Worm (Caenorhabditis elegans) whole organism, L2 larva: Measurements from ENCODE around the gene nhr-150.

Experiments used
- C34F6.9 ChIP-seq: fragments of 150-350 bp; optimal IDR thresholded peaks from 2 replicates; lab custom pipeline; 2014; ENCODE audit warnings: missing biosample characterization, missing genetic modification characterization
- F13H6.1 ChIP-seq: sonication (generic microtip); optimal IDR thresholded peaks from 2 replicates; lab custom pipeline; 2016; ENCODE audit warnings: missing genetic modification characterization, missing compliant biosample characterization
- R02D3.7 ChIP-seq: fragments of 150-350 bp; optimal IDR thresholded peaks from 2 replicates; lab custom pipeline; 2014; ENCODE audit warnings: missing biosample characterization, missing genetic modification characterization
- Y55F3AM.14 ChIP-seq: fragments of 200-800 bp; sonication (Bioruptor generic); optimal IDR thresholded peaks from 2 replicates; lab custom pipeline; 2018; ENCODE audit warnings: mild to moderate bottlenecking, missing genetic modification characterization, missing compliant biosample characterization
- ZK546.5 ChIP-seq: sonication (generic microtip); optimal IDR thresholded peaks from 2 replicates; lab custom pipeline; 2017; ENCODE audit warnings: missing biosample characterization, missing genetic modification characterization
- aly-2 ChIP-seq: fragments of 150-350 bp; optimal IDR thresholded peaks from 2 replicates; lab custom pipeline; 2014; ENCODE audit warnings: missing biosample characterization, missing genetic modification characterization
- ama-1 ChIP-seq: fragments of 150-350 bp; optimal IDR thresholded peaks from 2 replicates; lab custom pipeline; 2018; ENCODE audit warnings: inconsistent platforms
- ceh-16 ChIP-seq: fragments of 150-350 bp; optimal IDR thresholded peaks from 2 replicates; lab custom pipeline; 2014; ENCODE audit warnings: missing biosample characterization, missing genetic modification characterization
- ceh-82 ChIP-seq: fragments of 150-350 bp; optimal IDR thresholded peaks from 2 replicates; lab custom pipeline; 2014; ENCODE audit warnings: missing biosample characterization, missing genetic modification characterization
- crh-2 ChIP-seq: sonication (generic microtip); optimal IDR thresholded peaks from 2 replicates; lab custom pipeline; 2017; ENCODE audit warnings: missing biosample characterization, missing genetic modification characterization
- dmd-4 ChIP-seq: sonication (generic microtip); optimal IDR thresholded peaks from 2 replicates; lab custom pipeline; 2017; ENCODE audit warnings: missing biosample characterization, missing genetic modification characterization
- elt-1 ChIP-seq: fragments of 150-350 bp; optimal IDR thresholded peaks from 2 replicates; lab custom pipeline; 2014; ENCODE audit warnings: missing biosample characterization, missing genetic modification characterization
- elt-3 ChIP-seq: sonication (generic microtip); optimal IDR thresholded peaks from 2 replicates; lab custom pipeline; 2017; ENCODE audit warnings: missing biosample characterization, missing genetic modification characterization
- fos-1 ChIP-seq: fragments of 150-350 bp; optimal IDR thresholded peaks from 2 replicates; lab custom pipeline; 2014; ENCODE audit warnings: missing biosample characterization, missing genetic modification characterization
- lin-11 ChIP-seq: fragments of 150-350 bp; sonication (generic microtip); optimal IDR thresholded peaks from 2 replicates; lab custom pipeline; 2014; ENCODE audit warnings: missing biosample characterization, missing genetic modification characterization, inconsistent platforms, mixed read lengths
- lsy-2 ChIP-seq, 2 experiments: fragments of 150-350 bp in 1 of 2; sonication (generic microtip) in 1 of 2; optimal IDR thresholded peaks; 2 replicates each; lab custom pipeline; 2014 to 2017; ENCODE audit warnings: missing biosample characterization in 2 of 2, missing genetic modification characterization in 2 of 2
- mab-5 ChIP-seq: fragments of 150-350 bp; optimal IDR thresholded peaks from 2 replicates; lab custom pipeline; 2014; ENCODE audit warnings: missing biosample characterization, missing genetic modification characterization
- mbf-1 ChIP-seq: sonication (generic microtip); optimal IDR thresholded peaks from 2 replicates; lab custom pipeline; 2017; ENCODE audit warnings: missing biosample characterization, missing genetic modification characterization
- mdl-1 ChIP-seq, 2 experiments: fragments of 150-350 bp in 1 of 2; sonication (generic microtip) in 1 of 2; optimal IDR thresholded peaks; 2 replicates each; lab custom pipeline; 2017; ENCODE audit warnings: missing biosample characterization in 2 of 2, missing genetic modification characterization in 2 of 2
- nhr-10 ChIP-seq: sonication (generic microtip); optimal IDR thresholded peaks from 2 replicates; lab custom pipeline; 2017; ENCODE audit warnings: missing biosample characterization, missing genetic modification characterization
- nhr-12 ChIP-seq: fragments of 150-350 bp; optimal IDR thresholded peaks from 2 replicates; lab custom pipeline; 2014; ENCODE audit warnings: missing biosample characterization, missing genetic modification characterization
- nhr-129 ChIP-seq: fragments of 150-350 bp; optimal IDR thresholded peaks from 2 replicates; lab custom pipeline; 2014; ENCODE audit warnings: missing biosample characterization, missing genetic modification characterization
- nhr-237 ChIP-seq: fragments of 150-350 bp; optimal IDR thresholded peaks from 2 replicates; lab custom pipeline; 2014; ENCODE audit warnings: missing biosample characterization, missing genetic modification characterization
- nhr-25 ChIP-seq: fragments of 150-350 bp; sonication (generic microtip); optimal IDR thresholded peaks from 3 replicates; lab custom pipeline; 2014; ENCODE audit warnings: missing biosample characterization, missing genetic modification characterization
- nhr-6 ChIP-seq: fragments of 150-350 bp; optimal IDR thresholded peaks from 2 replicates; lab custom pipeline; 2014; ENCODE audit warnings: missing biosample characterization, missing genetic modification characterization
- nhr-77 ChIP-seq: fragments of 150-350 bp; optimal IDR thresholded peaks from 2 replicates; lab custom pipeline; 2014; ENCODE audit warnings: missing biosample characterization, missing genetic modification characterization
- peb-1 ChIP-seq: fragments of 150-350 bp; optimal IDR thresholded peaks from 2 replicates; lab custom pipeline; 2014; ENCODE audit warnings: missing biosample characterization, missing genetic modification characterization
- sem-4 ChIP-seq: fragments of 150-350 bp; optimal IDR thresholded peaks from 2 replicates; lab custom pipeline; 2014; ENCODE audit warnings: missing biosample characterization, missing genetic modification reagents, missing genetic modification characterization
- skn-1 ChIP-seq: sonication (generic microtip); optimal IDR thresholded peaks from 2 replicates; lab custom pipeline; 2017; ENCODE audit warnings: missing biosample characterization, missing genetic modification characterization
- sma-3 ChIP-seq: sonication (generic microtip); optimal IDR thresholded peaks from 2 replicates; lab custom pipeline; 2016; ENCODE audit warnings: missing genetic modification reagents, missing genetic modification characterization, missing compliant biosample characterization
- sma-9 ChIP-seq, 2 experiments: fragments of 150-350 bp in 1 of 2; sonication (generic microtip) in 1 of 2; optimal IDR thresholded peaks; 2 replicates each; lab custom pipeline; 2014 to 2016; ENCODE audit warnings: missing genetic modification characterization in 2 of 2, mild to moderate bottlenecking in 1 of 2, missing biosample characterization in 1 of 2, missing compliant biosample characterization in 1 of 2, missing genetic modification reagents in 1 of 2, moderate library complexity in 1 of 2
- snpc-4 ChIP-seq: fragments of 150-350 bp; optimal IDR thresholded peaks from 2 replicates; lab custom pipeline; 2014; ENCODE audit warnings: missing biosample characterization, missing genetic modification characterization
- unc-39 ChIP-seq: fragments of 150-350 bp; optimal IDR thresholded peaks from 2 replicates; lab custom pipeline; 2014; ENCODE audit warnings: missing biosample characterization, missing genetic modification characterization
- unc-55 ChIP-seq: fragments of 150-350 bp; sonication (generic microtip); optimal IDR thresholded peaks from 3 replicates; lab custom pipeline; 2014; ENCODE audit warnings: missing biosample characterization, missing genetic modification reagents, missing genetic modification characterization
- unc-62 ChIP-seq: fragments of 150-350 bp; optimal IDR thresholded peaks from 2 replicates; lab custom pipeline; 2014; ENCODE audit warnings: missing biosample characterization, missing genetic modification reagents, missing genetic modification characterization
- zag-1 ChIP-seq: fragments of 150-350 bp; optimal IDR thresholded peaks from 2 replicates; lab custom pipeline; 2014; ENCODE audit warnings: missing biosample characterization, missing genetic modification characterization
- ztf-1 ChIP-seq: fragments of 200-800 bp; sonication (Bioruptor generic); conservative IDR thresholded peaks from 2 replicates; pipeline ENCODE4 v1.3.6; 2022; ENCODE audit warnings: missing genetic modification characterization, missing compliant biosample characterization
- ztf-11 ChIP-seq: sonication (generic microtip); optimal IDR thresholded peaks from 2 replicates; lab custom pipeline; 2017; ENCODE audit warnings: missing biosample characterization, missing genetic modification characterization
- ztf-4 ChIP-seq: fragments of 150-350 bp; optimal IDR thresholded peaks from 2 replicates; lab custom pipeline; 2014; ENCODE audit warnings: missing biosample characterization, missing genetic modification characterization

The nhr-150 gene

ce11 chrV:15479107-15479506 is 2.2 kb downstream of the nhr-150 start:
- no peak for TF ChIP-seq sem-4 (tag; lab: Kevin White, UChicago)
- no peak for TF ChIP-seq C34F6.9 (tag; lab: Kevin White, UChicago)
- TF ChIP-seq mab-5 (tag; lab: Kevin White, UChicago), result no peak
- no peak for TF ChIP-seq nhr-77 (tag; lab: Kevin White, UChicago)
- TF ChIP-seq fos-1, result peak; percentile 56
- TF ChIP-seq sma-9 (GFP tag; optimal IDR thresholded peaks at IDR 0.05; lab: Kevin White, UChicago), result peak; percentile 15
- no peak for TF ChIP-seq sma-9 (tag; optimal IDR thresholded peaks at IDR 0.05; lab: Kevin White, UChicago)

DNA sequence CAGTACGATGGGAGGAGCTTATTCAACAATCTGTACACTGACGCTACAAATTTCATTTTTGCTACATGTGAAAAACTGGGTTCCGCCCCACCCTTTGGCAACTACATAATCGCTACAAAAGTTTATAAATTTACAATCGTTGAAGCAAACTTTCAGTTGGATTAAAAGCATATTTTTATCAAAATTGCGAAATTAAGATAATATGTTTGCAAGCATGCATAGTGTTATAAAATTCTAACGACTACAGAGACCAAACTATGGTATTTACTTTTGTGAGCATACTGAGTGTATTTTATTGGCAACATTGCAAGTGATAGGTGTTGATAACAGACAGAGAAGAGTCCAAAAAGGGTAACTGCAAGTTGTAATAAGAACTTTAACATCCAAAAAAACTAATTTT is 2.7 kb downstream of the nhr-150 start, which contains the start of gene C06B8.2:
Gene C06B8.2 (minus strand): TSS at position 153 of the 400 bp plus-strand sequence.
- TF ChIP-seq crh-2 (tag; lab: Kevin White, UChicago) (no peak), nhr-237 (no peak), aly-2 (tag; lab: Kevin White, UChicago) (no peak), R02D3.7 (tag; lab: Kevin White, UChicago) (no peak), nhr-6 (tag; lab: Kevin White, UChicago) (no peak), skn-1 (tag; lab: Kevin White, UChicago) (no peak)

DNA sequence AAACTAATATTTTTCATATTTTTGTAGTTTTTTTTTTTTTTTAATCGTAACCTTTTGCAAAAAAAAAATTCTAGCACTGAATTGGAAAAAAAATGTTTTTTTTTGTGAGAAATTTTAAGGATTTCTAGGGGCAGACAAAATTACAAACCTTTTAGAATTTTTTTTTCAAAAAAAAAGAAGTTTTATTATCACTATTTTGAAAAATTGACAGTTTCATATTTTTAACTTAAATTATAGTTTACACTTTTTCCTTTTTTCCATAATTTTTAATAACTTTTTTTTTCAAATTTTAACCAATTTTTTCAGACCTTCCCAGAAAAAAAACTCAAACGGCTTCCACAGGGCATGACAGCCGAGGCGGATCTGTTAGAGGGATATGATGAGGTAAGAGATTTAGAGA is 10.2 kb downstream of the nhr-150 start, which contains the start of gene dpf-1:
Gene dpf-1 (plus strand): TSS at position 301 of the 400 bp plus-strand sequence.
- no peak for TF ChIP-seq ztf-11 (tag; lab: Kevin White, UChicago)
- TF ChIP-seq lsy-2 (tag; optimal IDR thresholded peaks at IDR 0.05; lab: Kevin White, UChicago), result no peak
- no peak for TF ChIP-seq nhr-12 (tag; lab: Kevin White, UChicago)
- no peak for TF ChIP-seq ceh-82 (tag; lab: Kevin White, UChicago)
- no peak for TF ChIP-seq Y55F3AM.14 (GFP tag; lab: Kevin White, UChicago)
- TF ChIP-seq ztf-4 (tag; lab: Kevin White, UChicago), result no peak

ce11 chrV:15466719-15467118 is 14.5 kb downstream of the nhr-150 start:
- TF ChIP-seq crh-2 (tag; lab: Kevin White, UChicago) (no peak), ztf-11 (tag; lab: Kevin White, UChicago) (no peak), mdl-1 (tag; optimal IDR thresholded peaks at IDR 0.05; lab: Kevin White, UChicago) (no peak), ztf-4 (tag; lab: Kevin White, UChicago) (no peak), nhr-129 (no peak), lin-11 (tag; lab: Kevin White, UChicago) (no peak), fos-1 (no peak), sem-4 (tag; lab: Kevin White, UChicago) (no peak), nhr-25 (no peak), sma-9 (GFP tag; optimal IDR thresholded peaks at IDR 0.05; lab: Kevin White, UChicago) (no peak), sma-9 (tag; optimal IDR thresholded peaks at IDR 0.05; lab: Kevin White, UChicago) (no peak), mbf-1 (tag; lab: Kevin White, UChicago) (no peak)

DNA sequence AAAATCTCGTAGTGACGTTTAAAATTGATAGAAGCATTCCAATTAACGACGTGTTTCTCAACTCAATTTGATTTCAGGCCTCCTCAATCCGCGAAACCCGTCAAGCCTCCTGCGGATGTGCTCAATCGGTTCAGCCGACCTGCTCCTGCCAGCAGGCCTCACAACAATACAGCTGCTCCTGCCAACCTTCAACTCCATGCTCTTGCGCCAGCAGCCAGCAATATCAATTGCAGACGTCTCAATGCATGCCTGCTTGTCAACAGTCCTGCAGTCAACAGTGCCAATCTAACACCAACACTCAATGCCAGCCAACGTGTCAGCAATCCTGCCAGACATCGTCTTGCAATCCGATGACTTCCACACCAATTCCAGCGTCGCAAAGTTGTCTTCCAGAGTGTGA is 15.2 kb downstream of the nhr-150 start:
- TF ChIP-seq unc-39 (tag; lab: Kevin White, UChicago), result no peak
- TF ChIP-seq elt-3, result no peak
- no peak for TF ChIP-seq snpc-4 (tag; lab: Kevin White, UChicago)

DNA sequence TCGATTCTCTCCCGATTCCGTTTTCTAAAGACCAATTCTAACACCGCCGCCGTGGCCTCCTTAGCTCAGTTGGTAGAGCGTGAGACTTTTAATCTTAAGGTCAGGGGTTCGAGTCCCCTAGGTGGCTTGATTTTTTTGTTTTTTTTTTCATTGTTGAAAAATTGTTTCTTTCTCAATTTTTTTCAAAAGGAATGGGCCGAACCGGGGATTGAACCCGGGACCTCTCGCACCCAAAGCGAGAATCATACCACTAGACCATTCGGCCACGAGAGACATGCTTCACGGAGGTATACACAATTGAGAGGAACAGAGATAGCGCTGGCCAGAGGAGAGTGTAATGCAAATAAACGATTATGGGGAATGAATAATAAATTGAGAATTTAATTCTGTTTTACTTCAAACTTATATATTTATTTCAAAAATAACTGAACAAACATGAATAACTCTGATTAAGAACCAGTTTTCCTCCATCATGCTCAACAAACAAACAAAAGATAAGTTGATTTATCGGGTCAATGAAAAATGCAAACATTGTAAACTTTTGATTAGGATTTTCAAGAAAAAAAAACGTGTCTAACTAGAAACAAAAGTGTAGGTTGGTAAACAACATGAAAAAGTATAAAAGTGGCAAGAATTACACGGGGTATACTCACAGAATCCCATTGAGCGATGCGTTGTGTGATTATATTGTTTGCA is 16.1 kb downstream of the nhr-150 start, which contains the start of gene pqn-71:
Gene pqn-71 (plus strand): TSS at position 646 of the 696 bp plus-strand sequence.
- TF ChIP-seq nhr-10 (tag; lab: Kevin White, UChicago) (peak; percentile 26), nhr-77 (tag; lab: Kevin White, UChicago) (no peak), Y55F3AM.14 (GFP tag; lab: Kevin White, UChicago) (peak; percentile 79), sma-3 (GFP tag; lab: Kevin White, UChicago) (peak; percentile 91), unc-39 (tag; lab: Kevin White, UChicago) (no peak), nhr-129 (peak; percentile 69), elt-3 (no peak), ama-1 (lab: Kevin White, UChicago) (no peak), peb-1 (tag; lab: Kevin White, UChicago) (no peak), C34F6.9 (tag; lab: Kevin White, UChicago) (peak; percentile 52), unc-55 (GFP tag; lab: Kevin White, UChicago) (peak; percentile 69), mbf-1 (tag; lab: Kevin White, UChicago) (peak; percentile 10), nhr-237 (no peak), ztf-4 (tag; lab: Kevin White, UChicago) (no peak), ztf-11 (tag; lab: Kevin White, UChicago) (no peak), snpc-4 (tag; lab: Kevin White, UChicago) (peak; percentile 58), nhr-12 (tag; lab: Kevin White, UChicago) (no peak), unc-62 (GFP tag; lab: Kevin White, UChicago) (no peak), crh-2 (tag; lab: Kevin White, UChicago) (peak; percentile 91), aly-2 (tag; lab: Kevin White, UChicago) (no peak), fos-1 (peak; percentile 94), ZK546.5 (tag; lab: Kevin White, UChicago) (no peak), elt-1 (tag; lab: Kevin White, UChicago) (no peak), ztf-1 (GFP tag; lab: Robert Waterston, UW) (no peak), zag-1 (tag; lab: Kevin White, UChicago) (peak; percentile 57), mdl-1 (tag; optimal IDR thresholded peaks at IDR 0.05; lab: Kevin White, UChicago) (peak; percentile 11 to 76), ceh-16 (tag; lab: Kevin White, UChicago) (no peak), F13H6.1 (tag; lab: Kevin White, UChicago) (peak; percentile 74), dmd-4 (tag; lab: Kevin White, UChicago) (no peak)
